Fruit fly (Drosophila melanogaster): ENCODE data around the gene CG13040.

The CG13040 gene

dm6 chr3L:16303982-16304381 is 22.6 kb downstream of the CG13040 start, which contains the start of gene CG43249:
Gene CG43249, plus strand, starts transcription at chr3L:16304282.
- TF ChIP-seq CG7101 (tag; optimal IDR thresholded peaks at IDR 0.05) (no peak), CG5204 (GFP tag; optimal IDR thresholded peaks at IDR 0.05) (no peak)

- TF ChIP-seq Crg-1 (GFP tag; optimal IDR thresholded peaks at IDR 0.05): no peak
- no peak for TF ChIP-seq Clk (GFP tag; optimal IDR thresholded peaks at IDR 0.05)
- no peak for TF ChIP-seq ovo (GFP tag; optimal IDR thresholded peaks at IDR 0.05)
- TF ChIP-seq CG5204 (GFP tag; optimal IDR thresholded peaks at IDR 0.05): no peak
- TF ChIP-seq bab1 (GFP tag; optimal IDR thresholded peaks at IDR 0.05): no peak
- TF ChIP-seq tj (GFP tag; optimal IDR thresholded peaks at IDR 0.05): no peak
- TF ChIP-seq CG12768 (GFP tag; optimal IDR thresholded peaks at IDR 0.05): no peak
- no peak for TF ChIP-seq CG14711 (tag; optimal IDR thresholded peaks at IDR 0.05)
- no peak for TF ChIP-seq CG11617 (GFP tag; optimal IDR thresholded peaks at IDR 0.05)
- TF ChIP-seq CG1620 (GFP tag; optimal IDR thresholded peaks at IDR 0.05): no peak
- TF ChIP-seq CG7045 (GFP tag; optimal IDR thresholded peaks at IDR 0.05): no peak
- no peak for TF ChIP-seq cnc (optimal IDR thresholded peaks at IDR 0.05)
Measured at dm6 chr3L:16303078-16303477, 23.5 kb downstream of the CG13040 start, which contains the start of gene CG13044. Gene CG13044, minus strand, starts transcription at chr3L:16303178.

- TF ChIP-seq cnc (optimal IDR thresholded peaks at IDR 0.05): no peak
- TF ChIP-seq kay (GFP tag; ENCODE audit: borderline replicate concordance): no peak
- no peak for TF ChIP-seq CG5204 (GFP tag; optimal IDR thresholded peaks at IDR 0.05)
Measured at dm6 chr3L:16301153-16301552, 25.4 kb downstream of the CG13040 start, which contains the start of gene CG4982. Gene CG4982, plus strand, starts transcription at chr3L:16301453.

- no peak for TF ChIP-seq bab1 (GFP tag; optimal IDR thresholded peaks at IDR 0.05)
- no peak for TF ChIP-seq kay (GFP tag; ENCODE audit: borderline replicate concordance)
Measured at dm6 chr3L:16295447-16295846, 31.1 kb downstream of the CG13040 start, which contains the start of gene CG4962. Gene CG4962, minus strand, starts transcription at chr3L:16295547.

- TF ChIP-seq cic (GFP tag; optimal IDR thresholded peaks at IDR 0.05) (no peak), cnc (optimal IDR thresholded peaks at IDR 0.05) (no peak), Crg-1 (GFP tag; optimal IDR thresholded peaks at IDR 0.05) (no peak), tj (GFP tag; optimal IDR thresholded peaks at IDR 0.05) (no peak)
Measured at dm6 chr3L:16291678-16292077, 34.9 kb downstream of the CG13040 start.

dm6 chr3L:16290850-16291249 is 35.7 kb downstream of the CG13040 start, which contains the start of gene CG13045:
Gene CG13045, minus strand, starts transcription at chr3L:16290950.
- TF ChIP-seq pad (GFP tag; optimal IDR thresholded peaks at IDR 0.05) (no peak), bab1 (GFP tag; optimal IDR thresholded peaks at IDR 0.05) (no peak), CG11617 (GFP tag; optimal IDR thresholded peaks at IDR 0.05) (no peak), CG1620 (GFP tag; optimal IDR thresholded peaks at IDR 0.05) (no peak), toe (GFP tag; optimal IDR thresholded peaks at IDR 0.05) (no peak), CG7101 (tag; optimal IDR thresholded peaks at IDR 0.05) (no peak), Mnt (GFP tag; optimal IDR thresholded peaks at IDR 0.05) (no peak), Hr96 (GFP tag; optimal IDR thresholded peaks at IDR 0.05) (no peak)

dm6 chr3L:16289067-16289466 is 37.5 kb downstream of the CG13040 start:
- TF ChIP-seq cnc (optimal IDR thresholded peaks at IDR 0.05): no peak
- TF ChIP-seq CG11617 (GFP tag; optimal IDR thresholded peaks at IDR 0.05): no peak
- TF ChIP-seq CG7045 (GFP tag; optimal IDR thresholded peaks at IDR 0.05): no peak
- TF ChIP-seq toe (GFP tag; optimal IDR thresholded peaks at IDR 0.05): no peak
- no peak for TF ChIP-seq CG33017 (tag; optimal IDR thresholded peaks at IDR 0.05)
- no peak for TF ChIP-seq CG12768 (GFP tag; optimal IDR thresholded peaks at IDR 0.05)
- TF ChIP-seq CG7101 (tag; optimal IDR thresholded peaks at IDR 0.05): no peak
- no peak for TF ChIP-seq cic (GFP tag; optimal IDR thresholded peaks at IDR 0.05)
- no peak for TF ChIP-seq Hr96 (GFP tag; optimal IDR thresholded peaks at IDR 0.05)
- no peak for TF ChIP-seq Crg-1 (GFP tag; optimal IDR thresholded peaks at IDR 0.05)
- no peak for TF ChIP-seq pad (GFP tag; optimal IDR thresholded peaks at IDR 0.05)
- TF ChIP-seq bab1 (GFP tag; optimal IDR thresholded peaks at IDR 0.05): no peak
- no peak for TF ChIP-seq CG5204 (GFP tag; optimal IDR thresholded peaks at IDR 0.05)
- no peak for TF ChIP-seq CG14711 (tag; optimal IDR thresholded peaks at IDR 0.05)
- no peak for TF ChIP-seq ovo (GFP tag; optimal IDR thresholded peaks at IDR 0.05)
- TF ChIP-seq kay (GFP tag; ENCODE audit: borderline replicate concordance): no peak

- TF ChIP-seq CG7101 (tag; optimal IDR thresholded peaks at IDR 0.05): no peak
- TF ChIP-seq CG7045 (GFP tag; optimal IDR thresholded peaks at IDR 0.05): no peak
- no peak for TF ChIP-seq cnc (optimal IDR thresholded peaks at IDR 0.05)
- no peak for TF ChIP-seq CG12768 (GFP tag; optimal IDR thresholded peaks at IDR 0.05)
- no peak for TF ChIP-seq Clk (GFP tag; optimal IDR thresholded peaks at IDR 0.05)
- TF ChIP-seq cic (GFP tag; optimal IDR thresholded peaks at IDR 0.05): no peak
- no peak for TF ChIP-seq CG33017 (tag; optimal IDR thresholded peaks at IDR 0.05)
- TF ChIP-seq ovo (GFP tag; optimal IDR thresholded peaks at IDR 0.05): no peak
Measured at dm6 chr3L:16288322-16288721, 38.2 kb downstream of the CG13040 start, which contains the start of gene CG13046. Gene CG13046, minus strand, starts transcription at chr3L:16288422.

Data from whole organism, adult.